Worm (Caenorhabditis elegans): ENCODE results near the gene rps-11.

DNA sequence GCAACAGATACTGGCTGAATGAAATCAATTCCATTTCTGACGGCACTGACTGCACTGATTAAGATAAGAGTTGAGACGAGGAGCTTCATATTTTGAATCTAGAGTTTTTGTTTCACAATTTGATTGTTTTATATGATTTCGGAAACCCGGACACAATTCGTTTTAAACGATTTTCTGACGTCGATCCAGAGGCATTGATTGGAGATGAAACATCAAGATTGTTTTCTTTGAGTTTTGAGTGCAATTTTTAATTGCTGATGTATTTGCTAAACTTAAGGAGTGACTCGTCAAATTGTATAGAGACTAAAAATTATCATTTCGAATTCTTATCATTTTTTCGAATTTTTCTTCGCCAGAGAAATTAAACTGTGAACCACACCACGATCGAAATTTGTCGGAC is 25.4 kb downstream of the rps-11 start, which contains the start of gene lys-6:
- TF ChIP-seq ztf-11 (tag; optimal IDR thresholded peaks at IDR 0.05) (no peak), pha-4 (tag; optimal IDR thresholded peaks at IDR 0.05) (no peak), jun-1 (tag; optimal IDR thresholded peaks at IDR 0.05) (no peak), ama-1 (optimal IDR thresholded peaks at IDR 0.05) (no peak), nfya-1 (tag; optimal IDR thresholded peaks at IDR 0.05; ENCODE audit: insufficient read depth) (no peak), unc-62 (GFP tag; optimal IDR thresholded peaks at IDR 0.05) (no peak), egl-5 (tag; optimal IDR thresholded peaks at IDR 0.05) (no peak), snpc-4 (tag; optimal IDR thresholded peaks at IDR 0.05) (no peak), nhr-11 (tag; optimal IDR thresholded peaks at IDR 0.05) (no peak)
